Worm (Caenorhabditis elegans) whole organism, L1 larva: ENCODE results near the gene emg-1.

Experiments used
- ama-1 ChIP-seq: fragments of 150-350 bp; optimal IDR thresholded peaks from 2 replicates; lab custom pipeline; 2014
- ceh-88 ChIP-seq: fragments of 200-800 bp; sonication (Bioruptor generic); IDR thresholded peaks from 2 replicates; pipeline ENCODE4 v1.3.6; 2022; ENCODE audit warnings: missing genetic modification characterization, missing compliant biosample characterization
- egl-13 ChIP-seq: sonication (generic microtip); optimal IDR thresholded peaks from 2 replicates; lab custom pipeline; 2016; ENCODE audit warnings: missing genotype, missing genetic modification reagents, missing genetic modification characterization, missing compliant biosample characterization
- fos-1 ChIP-seq: fragments of 150-350 bp; optimal IDR thresholded peaks from 2 replicates; lab custom pipeline; 2014; ENCODE audit warnings: missing biosample characterization, missing genetic modification characterization
- nhr-11 ChIP-seq: fragments of 150-350 bp; optimal IDR thresholded peaks from 2 replicates; lab custom pipeline; 2014; ENCODE audit warnings: missing biosample characterization, missing genetic modification characterization
- nhr-76 ChIP-seq: sonication (generic microtip); optimal IDR thresholded peaks from 2 replicates; lab custom pipeline; 2017; ENCODE audit warnings: missing biosample characterization, missing genetic modification characterization
- skn-1 ChIP-seq: fragments of 150-350 bp; optimal IDR thresholded peaks from 2 replicates; lab custom pipeline; 2014; ENCODE audit warnings: missing biosample characterization, missing genetic modification characterization
- zag-1 ChIP-seq: fragments of 150-350 bp; optimal IDR thresholded peaks from 2 replicates; lab custom pipeline; 2014; ENCODE audit warnings: missing biosample characterization, missing genetic modification characterization

- TF ChIP-seq skn-1 (tag; lab: Kevin White, UChicago): no peak
- no peak for TF ChIP-seq ceh-88 (GFP tag; lab: Robert Waterston, UW)
- TF ChIP-seq nhr-11 (tag; lab: Kevin White, UChicago): no peak
- no peak for TF ChIP-seq zag-1 (tag; lab: Kevin White, UChicago)
- TF ChIP-seq fos-1 (tag; lab: Kevin White, UChicago): no peak
- TF ChIP-seq egl-13 (tag; lab: Kevin White, UChicago): no peak
- no peak for TF ChIP-seq nhr-76
- no peak for TF ChIP-seq ama-1 (lab: Kevin White, UChicago)
These were observed 17.3 kb upstream of the emg-1 start for ce11 chrIII:10631870-10632509.
